Worm (Caenorhabditis elegans) whole organism, late embryonic: ENCODE measurements around the gene W04E12.5.
"Not testable (repeated sequence)": the region's sequence is repeated elsewhere in the genome, so short reads cannot be mapped to it uniquely, and the experiment has no call there.

Source experiments
- elt-2 ChIP-seq: sonication (generic microtip); optimal IDR thresholded peaks from 2 replicates; lab custom pipeline; 2016; ENCODE audit warnings: missing genetic modification reagents, missing genetic modification characterization, missing compliant biosample characterization
- fkh-10 ChIP-seq: fragments of 150-350 bp; optimal IDR thresholded peaks from 2 replicates; lab custom pipeline; 2014; ENCODE audit warnings: missing biosample characterization, missing genetic modification reagents, missing genetic modification characterization
- hlh-30 ChIP-seq: sonication (generic microtip); optimal IDR thresholded peaks from 2 replicates; lab custom pipeline; 2017; ENCODE audit warnings: antibody characterized with exemption, missing genetic modification characterization, missing compliant biosample characterization; ENCODE audit not compliant: insufficient read depth
- nfya-1 ChIP-seq: sonication (generic microtip); optimal IDR thresholded peaks from 2 replicates; lab custom pipeline; 2017; ENCODE audit warnings: missing genetic modification characterization, mild to moderate bottlenecking, missing compliant biosample characterization, antibody characterized with exemption, moderate library complexity
- sox-4 ChIP-seq: sonication (generic microtip); optimal IDR thresholded peaks from 2 replicates; lab custom pipeline; 2017; ENCODE audit warnings: mild to moderate bottlenecking, missing genetic modification characterization, inconsistent platforms, missing compliant biosample characterization

DNA sequence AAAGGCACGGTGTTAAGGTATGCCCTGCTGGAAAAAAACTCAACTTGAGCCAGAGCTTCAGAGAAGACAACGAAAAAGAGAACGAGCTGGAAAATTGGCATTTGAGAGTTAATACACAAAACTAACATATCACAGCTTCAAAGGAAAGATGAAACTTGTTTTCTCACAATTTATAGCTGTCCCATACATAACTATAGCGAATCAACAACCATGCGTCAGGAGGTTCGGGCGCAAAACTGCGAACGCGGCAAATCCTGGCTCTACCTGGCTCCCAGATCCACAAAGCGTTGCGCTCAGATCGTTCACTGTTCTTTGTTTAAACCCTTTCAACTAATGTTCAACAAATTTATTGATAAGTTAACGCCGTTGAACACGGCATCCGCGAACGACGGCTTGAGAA lies 35.4 kb upstream of the W04E12.5 start, which contains the start of gene Y43F8C.15:
- TF ChIP-seq elt-2 (tag; lab: Kevin White, UChicago); sox-4; fkh-10 (GFP tag; lab: Kevin White, UChicago); nfya-1 (tag; lab: Kevin White, UChicago); hlh-30 (tag; lab: Kevin White, UChicago): not testable (repeated sequence)
